Worm (Caenorhabditis elegans) whole organism, young adult: ENCODE measurements around the gene F55C12.2.

ENCODE experiments used
- B0019.2 ChIP-seq: fragments of 200-800 bp; sonication (Bioruptor generic); conservative IDR thresholded peaks from 2 replicates; pipeline ENCODE4 v1.3.6; 2022; ENCODE audit warnings: missing genetic modification reagents, missing genetic modification characterization, missing compliant biosample characterization
- B0336.3 ChIP-seq: fragments of 200-800 bp; sonication (Bioruptor generic); IDR thresholded peaks from 2 replicates; pipeline ENCODE4 v1.3.6; 2022; ENCODE audit warnings: missing genetic modification characterization, missing compliant biosample characterization
- F23B12.7 ChIP-seq: sonication (generic microtip); optimal IDR thresholded peaks from 2 replicates; lab custom pipeline; 2017; ENCODE audit warnings: missing genetic modification characterization, mild to moderate bottlenecking, missing compliant biosample characterization, antibody characterized with exemption, moderate library complexity; ENCODE audit not compliant: insufficient read depth
- F57A8.1 ChIP-seq: fragments of 200-800 bp; sonication (Bioruptor generic); optimal IDR thresholded peaks from 2 replicates; lab custom pipeline; 2018; ENCODE audit warnings: mild to moderate bottlenecking, missing genetic modification characterization, moderate library complexity, missing compliant biosample characterization
- F57C9.4 ChIP-seq: sonication (generic microtip); optimal IDR thresholded peaks from 2 replicates; lab custom pipeline; 2017; ENCODE audit warnings: mild to moderate bottlenecking, missing genetic modification characterization, missing compliant biosample characterization
- K11D2.4 ChIP-seq: fragments of 200-800 bp; sonication (Bioruptor generic); IDR thresholded peaks from 2 replicates; pipeline ENCODE4 v1.3.6; 2022; ENCODE audit warnings: missing genetic modification reagents, missing genetic modification characterization, missing compliant biosample characterization
- K12H6.12 ChIP-seq: fragments of 200-800 bp; sonication (Bioruptor generic); optimal IDR thresholded peaks from 2 replicates; lab custom pipeline; 2018; ENCODE audit warnings: mild to moderate bottlenecking, missing genetic modification characterization, missing compliant biosample characterization
- ZK185.1 ChIP-seq: sonication (generic microtip); optimal IDR thresholded peaks from 2 replicates; lab custom pipeline; 2016; ENCODE audit warnings: mild to moderate bottlenecking, missing genetic modification characterization, missing compliant biosample characterization; ENCODE audit not compliant: poor library complexity, severe bottlenecking
- ama-1 ChIP-seq, 3 experiments: fragments of 150-350 bp in 1 of 3; sonication (generic microtip) in 2 of 3; optimal IDR thresholded peaks; 2 replicates each; lab custom pipeline; 2014 to 2018; ENCODE audit warnings: missing biosample characterization in 2 of 3, missing genetic modification characterization in 2 of 3, missing genetic modification reagents in 2 of 3
- athp-1 ChIP-seq: sonication (generic microtip); optimal IDR thresholded peaks from 2 replicates; lab custom pipeline; 2017; ENCODE audit warnings: mild to moderate bottlenecking, missing genetic modification characterization, missing compliant biosample characterization
- attf-6 ChIP-seq: fragments of 200-800 bp; sonication (Bioruptor generic); IDR thresholded peaks from 2 replicates; pipeline ENCODE4 v1.3.6; 2022; ENCODE audit warnings: missing genetic modification reagents, missing genetic modification characterization, missing compliant biosample characterization
- ccch-3 ChIP-seq: fragments of 200-800 bp; sonication (Bioruptor generic); optimal IDR thresholded peaks from 2 replicates; lab custom pipeline; 2018; ENCODE audit warnings: mild to moderate bottlenecking, missing genetic modification characterization, missing compliant biosample characterization
- ceh-27 ChIP-seq: fragments of 200-800 bp; sonication (Bioruptor generic); optimal IDR thresholded peaks from 2 replicates; lab custom pipeline; 2018; ENCODE audit warnings: mild to moderate bottlenecking, missing genetic modification characterization, moderate library complexity, missing compliant biosample characterization
- chd-7 ChIP-seq: sonication (generic microtip); optimal IDR thresholded peaks from 2 replicates; lab custom pipeline; 2016; ENCODE audit warnings: mild to moderate bottlenecking, missing genetic modification characterization, moderate library complexity, missing compliant biosample characterization
- die-1 ChIP-seq: sonication (generic microtip); optimal IDR thresholded peaks from 2 replicates; lab custom pipeline; 2016; ENCODE audit warnings: missing genotype, mild to moderate bottlenecking, missing genetic modification characterization, missing compliant biosample characterization
- dox-1 ChIP-seq: fragments of 200-800 bp; sonication (Bioruptor generic); IDR thresholded peaks from 2 replicates; pipeline ENCODE4 v1.3.6; 2022; ENCODE audit warnings: missing genetic modification reagents, missing genetic modification characterization, missing compliant biosample characterization
- dpl-1 ChIP-seq: fragments of 150-350 bp; optimal IDR thresholded peaks from 2 replicates; lab custom pipeline; 2014; ENCODE audit warnings: missing biosample characterization, missing genetic modification reagents, missing genetic modification characterization
- egl-18 ChIP-seq: fragments of 200-800 bp; sonication (Bioruptor generic); IDR thresholded peaks from 2 replicates; pipeline ENCODE4 v1.3.6; 2022; ENCODE audit warnings: missing genetic modification reagents, missing genetic modification characterization, missing compliant biosample characterization
- ekl-4 ChIP-seq: fragments of 200-800 bp; sonication (Bioruptor generic); IDR thresholded peaks from 2 replicates; pipeline ENCODE4 v1.3.6; 2022; ENCODE audit warnings: missing genetic modification reagents, missing genetic modification characterization, missing compliant biosample characterization
- hlh-12 ChIP-seq: sonication (generic microtip); optimal IDR thresholded peaks from 2 replicates; lab custom pipeline; 2016; ENCODE audit warnings: missing genetic modification characterization, missing compliant biosample characterization
- hlh-26 ChIP-seq: fragments of 200-800 bp; sonication (Bioruptor generic); conservative IDR thresholded peaks from 2 replicates; pipeline ENCODE4 v1.3.6; 2022; ENCODE audit warnings: missing genetic modification reagents, missing genetic modification characterization, missing compliant biosample characterization
- hmg-1.2 ChIP-seq: fragments of 200-800 bp; sonication (Bioruptor generic); IDR thresholded peaks from 2 replicates; pipeline ENCODE4 v1.3.6; 2022; ENCODE audit warnings: missing genetic modification reagents, missing genetic modification characterization, missing compliant biosample characterization
- hmg-20 ChIP-seq: fragments of 200-800 bp; sonication (Bioruptor generic); IDR thresholded peaks from 2 replicates; pipeline ENCODE4 v1.3.6; 2022; ENCODE audit warnings: missing genetic modification reagents, missing genetic modification characterization, missing compliant biosample characterization
- hrde-1 ChIP-seq: sonication (generic microtip); optimal IDR thresholded peaks from 2 replicates; lab custom pipeline; 2016; ENCODE audit warnings: missing genetic modification characterization, mild to moderate bottlenecking, missing compliant biosample characterization, moderate library complexity, missing genotype, missing genetic modification reagents, borderline replicate concordance
- lag-1 ChIP-seq: fragments of 200-800 bp; sonication (Bioruptor generic); IDR thresholded peaks from 2 replicates; pipeline ENCODE4 v1.3.6; 2022; ENCODE audit warnings: missing genetic modification reagents, missing genetic modification characterization, missing compliant biosample characterization
- let-607 ChIP-seq, 2 experiments: fragments of 200-800 bp in 1 of 2; sonication (Bioruptor generic) in 1 of 2; sonication (generic microtip) in 1 of 2; optimal IDR thresholded peaks; 2 replicates each; lab custom pipeline; 2016 to 2018; ENCODE audit warnings: mild to moderate bottlenecking in 2 of 2, missing compliant biosample characterization in 2 of 2, missing genetic modification characterization in 2 of 2, moderate library complexity in 2 of 2, missing genotype in 1 of 2
- lin-35 ChIP-seq, 3 experiments: fragments of 150-350 bp in 2 of 3; sonication (generic microtip) in 1 of 3; optimal IDR thresholded peaks; 2 replicates each; lab custom pipeline; 2014 to 2018; ENCODE audit warnings: missing biosample characterization in 3 of 3, missing genetic modification characterization in 3 of 3, missing genetic modification reagents in 3 of 3
- lin-54 ChIP-seq: fragments of 200-800 bp; sonication (Bioruptor generic); optimal IDR thresholded peaks from 2 replicates; lab custom pipeline; 2018; ENCODE audit warnings: mild to moderate bottlenecking, missing genetic modification characterization, missing compliant biosample characterization
- madf-10 ChIP-seq: sonication (generic microtip); optimal IDR thresholded peaks from 2 replicates; lab custom pipeline; 2016; ENCODE audit warnings: mild to moderate bottlenecking, missing genetic modification characterization, missing compliant biosample characterization
- madf-3 ChIP-seq: fragments of 200-800 bp; sonication (Bioruptor generic); IDR thresholded peaks from 2 replicates; pipeline ENCODE4 v1.3.6; 2022; ENCODE audit warnings: missing genetic modification reagents, missing genetic modification characterization, missing compliant biosample characterization
- mxl-1 ChIP-seq: sonication (generic microtip); optimal IDR thresholded peaks from 2 replicates; lab custom pipeline; 2016; ENCODE audit warnings: missing genetic modification characterization, missing compliant biosample characterization
- nhr-27 ChIP-seq: fragments of 200-800 bp; sonication (Bioruptor generic); optimal IDR thresholded peaks from 2 replicates; lab custom pipeline; 2018; ENCODE audit warnings: mild to moderate bottlenecking, missing genetic modification characterization, moderate library complexity, missing compliant biosample characterization
- nhr-90 ChIP-seq: sonication (generic microtip); optimal IDR thresholded peaks from 2 replicates; lab custom pipeline; 2016; ENCODE audit warnings: missing genotype, mild to moderate bottlenecking, missing genetic modification characterization, missing compliant biosample characterization
- pbrm-1 ChIP-seq: fragments of 200-800 bp; sonication (Bioruptor generic); IDR thresholded peaks from 2 replicates; pipeline ENCODE4 v1.3.6; 2022; ENCODE audit warnings: missing genetic modification reagents, missing genetic modification characterization, missing compliant biosample characterization
- pha-4 ChIP-seq: fragments of 150-350 bp; sonication (generic microtip); optimal IDR thresholded peaks from 2 replicates; lab custom pipeline; 2014; ENCODE audit warnings: missing biosample characterization, missing genetic modification reagents, missing genetic modification characterization
- rpc-1 ChIP-seq, 2 experiments: fragments of 150-350 bp in 1 of 2; sonication (generic microtip) in 1 of 2; optimal IDR thresholded peaks; 2 replicates each; lab custom pipeline; 2014 to 2018; ENCODE audit warnings: missing biosample characterization in 1 of 2, missing genetic modification characterization in 1 of 2, missing genetic modification reagents in 1 of 2, missing genotype in 1 of 2
- snpc-1.1 ChIP-seq: sonication (generic microtip); optimal IDR thresholded peaks from 2 replicates; lab custom pipeline; 2017; ENCODE audit warnings: missing genetic modification characterization, mild to moderate bottlenecking, missing compliant biosample characterization, antibody characterized with exemption, moderate library complexity, missing genotype, missing genetic modification reagents; ENCODE audit not compliant: insufficient read depth
- snpc-1.3 ChIP-seq: sonication (generic microtip); optimal IDR thresholded peaks from 2 replicates; lab custom pipeline; 2017; ENCODE audit warnings: missing genetic modification characterization, mild to moderate bottlenecking, missing compliant biosample characterization, antibody characterized with exemption, moderate library complexity, missing genotype, missing genetic modification reagents; ENCODE audit not compliant: insufficient read depth
- snpc-3.4 ChIP-seq: sonication (generic microtip); optimal IDR thresholded peaks from 2 replicates; lab custom pipeline; 2017; ENCODE audit warnings: missing genetic modification characterization, mild to moderate bottlenecking, missing compliant biosample characterization, antibody characterized with exemption, moderate library complexity, missing genotype, missing genetic modification reagents
- somi-1 ChIP-seq: fragments of 200-800 bp; sonication (Bioruptor generic); optimal IDR thresholded peaks from 2 replicates; lab custom pipeline; 2018; ENCODE audit warnings: mild to moderate bottlenecking, missing genetic modification characterization, missing compliant biosample characterization
- tbx-9 ChIP-seq: sonication (generic microtip); optimal IDR thresholded peaks from 2 replicates; lab custom pipeline; 2016; ENCODE audit warnings: borderline replicate concordance, missing genetic modification characterization, inconsistent platforms, missing compliant biosample characterization
- unc-62 ChIP-seq: fragments of 150-350 bp; optimal IDR thresholded peaks from 2 replicates; lab custom pipeline; 2014; ENCODE audit warnings: missing biosample characterization, missing genetic modification reagents, missing genetic modification characterization
- zim-3 ChIP-seq: sonication (generic microtip); optimal IDR thresholded peaks from 2 replicates; lab custom pipeline; 2017; ENCODE audit warnings: mild to moderate bottlenecking, missing genetic modification characterization, moderate library complexity, missing compliant biosample characterization
- ztf-26 ChIP-seq: sonication (generic microtip); optimal IDR thresholded peaks from 2 replicates; lab custom pipeline; 2017; ENCODE audit warnings: missing genetic modification characterization, missing compliant biosample characterization
- ztf-28 ChIP-seq: fragments of 200-800 bp; sonication (Bioruptor generic); IDR thresholded peaks from 2 replicates; pipeline ENCODE4 v1.3.6; 2022; ENCODE audit warnings: missing genetic modification reagents, missing genetic modification characterization, missing compliant biosample characterization
- ztf-3 ChIP-seq: fragments of 200-800 bp; sonication (Bioruptor generic); optimal IDR thresholded peaks from 2 replicates; lab custom pipeline; 2018; ENCODE audit warnings: mild to moderate bottlenecking, missing genetic modification characterization, missing compliant biosample characterization

F55C12.2 gene

DNA sequence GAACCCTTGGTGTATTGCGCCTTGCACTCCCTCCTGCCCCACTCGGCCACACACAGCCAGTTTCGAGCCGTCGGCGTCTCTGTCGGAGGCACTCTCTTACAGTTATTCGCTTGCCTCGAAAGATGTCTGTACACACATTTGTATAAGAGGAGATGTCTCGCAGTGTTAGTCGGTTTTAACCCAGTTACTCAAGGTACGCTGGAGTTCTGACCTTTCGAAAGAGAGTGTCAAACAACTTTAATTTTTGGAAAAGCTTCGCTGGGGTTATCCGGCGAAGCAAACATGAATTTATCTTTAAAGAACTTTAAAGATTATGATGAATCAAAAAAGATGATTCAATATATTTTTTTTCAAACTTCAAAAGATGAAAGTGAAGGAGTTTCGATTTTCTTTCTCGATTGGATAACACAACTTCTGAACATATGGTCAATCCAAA, 31.9 kb upstream of the F55C12.2 start (continued):
- TF ChIP-seq hrde-1 (peak; percentile 94), unc-62 (GFP tag; lab: Kevin White, UChicago) (peak; percentile 67), ztf-3 (GFP tag; lab: Kevin White, UChicago) (peak; percentile 96), F23B12.7 (tag; lab: Kevin White, UChicago) (peak; percentile 98), ZK185.1 (tag; lab: Kevin White, UChicago) (peak; percentile 98), nhr-27 (tag; lab: Kevin White, UChicago) (peak; percentile 93), hmg-20 (GFP tag; lab: Robert Waterston, UW) (peak; percentile 97), snpc-3.4 (tag; lab: Kevin White, UChicago) (peak; percentile 99), attf-6 (peak; percentile 100), nhr-90 (tag; lab: Kevin White, UChicago) (peak; percentile 91), ama-1 (optimal IDR thresholded peaks at IDR 0.05; lab: Kevin White, UChicago) (peak; percentile 100), ama-1 (GFP tag; optimal IDR thresholded peaks at IDR 0.05; lab: Kevin White, UChicago) (peak; percentile 91 to 94), pbrm-1 (GFP tag; lab: Robert Waterston, UW) (peak; percentile 100), ztf-28 (GFP tag; lab: Robert Waterston, UW) (peak; percentile 94), ekl-4 (GFP tag; lab: Robert Waterston, UW) (peak; percentile 99), ceh-27 (peak; percentile 99), die-1 (tag; lab: Kevin White, UChicago) (peak; percentile 88), lin-35 (GFP tag; optimal IDR thresholded peaks at IDR 0.05; lab: Kevin White, UChicago) (peak in 2 of 3 experiments; percentile 91 to 94), madf-3 (peak; percentile 95), dpl-1 (peak; percentile 11), F57C9.4 (peak; percentile 96), K12H6.12 (peak; percentile 99), let-607 (tag; optimal IDR thresholded peaks at IDR 0.05; lab: Kevin White, UChicago) (peak; percentile 83 to 94), snpc-1.3 (tag; lab: Kevin White, UChicago) (peak; percentile 96), chd-7 (peak; percentile 100), lin-54 (GFP tag; lab: Kevin White, UChicago) (peak; percentile 96), snpc-1.1 (tag; lab: Kevin White, UChicago) (peak; percentile 99), egl-18 (GFP tag; lab: Robert Waterston, UW) (peak; percentile 95), tbx-9 (tag; lab: Kevin White, UChicago) (no peak), lag-1 (GFP tag; lab: Robert Waterston, UW) (peak; percentile 94), ztf-26 (tag; lab: Kevin White, UChicago) (peak; percentile 98), F57A8.1 (GFP tag; lab: Kevin White, UChicago) (peak; percentile 87), B0019.2 (peak; percentile 82), mxl-1 (peak; percentile 87), pha-4 (tag; lab: Kevin White, UChicago) (peak; percentile 99), rpc-1 (optimal IDR thresholded peaks at IDR 0.05; lab: Kevin White, UChicago) (peak; percentile 21), rpc-1 (tag; optimal IDR thresholded peaks at IDR 0.05; lab: Kevin White, UChicago) (peak; percentile 29), hlh-26 (GFP tag; lab: Robert Waterston, UW) (no peak), B0336.3 (GFP tag; lab: Robert Waterston, UW) (peak; percentile 100), madf-10 (peak; percentile 97), hmg-1.2 (peak; percentile 95), ccch-3 (GFP tag; lab: Kevin White, UChicago) (peak; percentile 31), somi-1 (peak; percentile 98), athp-1 (tag; lab: Kevin White, UChicago) (peak; percentile 95), zim-3 (tag; lab: Kevin White, UChicago) (peak; percentile 95), K11D2.4 (GFP tag; lab: Robert Waterston, UW) (peak; percentile 98), hlh-12 (tag; lab: Kevin White, UChicago) (peak; percentile 2), dox-1 (peak; percentile 99)
